Worm (Caenorhabditis elegans): ENCODE data around the gene sre-28.
A peak's percentile ranks its signal among the peaks of the same experiment; 100 is the strongest.

Gene sre-28

DNA sequence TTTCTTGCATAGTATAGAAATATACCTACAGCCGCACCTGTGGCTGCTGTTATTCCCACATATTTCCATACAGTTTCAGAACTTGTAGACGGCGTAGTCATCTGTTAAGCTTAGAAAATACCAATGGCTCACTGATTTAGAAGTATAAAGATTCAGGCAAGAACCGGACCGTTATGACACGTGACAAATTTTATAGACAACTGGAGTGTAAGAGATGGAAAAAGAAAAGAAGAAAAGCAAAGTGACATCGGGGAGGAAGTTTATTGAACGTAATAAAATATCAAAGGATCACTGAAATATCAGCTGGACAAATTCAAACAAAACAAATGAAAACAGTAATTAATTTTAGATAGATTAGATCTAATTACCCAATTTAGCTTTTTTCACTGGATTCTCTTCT, 42.0 kb downstream of the sre-28 start, which contains the start of gene rmd-2:
Gene rmd-2 (minus strand): TSS at position 101 of the 400 bp plus-strand sequence.
- TF ChIP-seq nhr-11 (tag; optimal IDR thresholded peaks at IDR 0.05), result no peak
- peak; percentile 28 for TF ChIP-seq hlh-11 (tag; optimal IDR thresholded peaks at IDR 0.05)

DNA sequence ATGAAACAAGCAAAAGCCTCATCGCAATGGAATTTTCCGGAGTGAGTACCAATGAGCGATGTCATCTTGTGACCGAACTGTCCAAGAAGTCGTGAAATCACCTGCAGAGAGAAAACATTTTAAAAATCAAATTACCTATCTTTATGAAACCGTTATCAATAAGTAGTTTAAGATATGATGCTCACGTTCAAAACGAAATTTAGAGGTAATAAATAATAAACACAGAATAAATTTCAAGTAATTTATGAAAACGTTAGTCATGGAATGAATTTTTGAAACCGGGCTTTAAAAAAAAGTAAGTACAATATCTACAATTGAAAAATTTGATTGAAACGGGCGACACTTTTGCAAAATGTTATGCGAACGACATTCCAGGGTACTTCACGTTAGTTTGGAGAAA, 43.5 kb downstream of the sre-28 start, which contains the start of gene C27H6.8:
Gene C27H6.8 (minus strand): TSS at position 101 of the 400 bp plus-strand sequence.
- TF ChIP-seq nhr-11 (tag; optimal IDR thresholded peaks at IDR 0.05) (no peak), madf-5 (GFP tag; IDR thresholded peaks at IDR 0.05) (no peak), nhr-237 (tag; optimal IDR thresholded peaks at IDR 0.05) (no peak), attf-4 (tag; optimal IDR thresholded peaks at IDR 0.05) (no peak), nhr-41 (GFP tag; IDR thresholded peaks at IDR 0.05) (no peak)

ce11 chrV:9991610-9992009, 47.4 kb downstream of the sre-28 start, which contains the start of the genes rde-1 and trpp-6:
Gene rde-1, minus strand, starts transcription at chrV:9991642.
Gene trpp-6, plus strand, starts transcription at chrV:9991895.
- peak; percentile 70 for TF ChIP-seq aha-1 (tag)
- no peak for TF ChIP-seq daf-16 (GFP tag; optimal IDR thresholded peaks at IDR 0.05)
- TF ChIP-seq daf-16 (tag; optimal IDR thresholded peaks at IDR 0.05), result no peak

Data from whole organism, L4 larva.